Fruit fly (Drosophila melanogaster): ENCODE data around the gene CG1146.

CG1146 gene

DNA sequence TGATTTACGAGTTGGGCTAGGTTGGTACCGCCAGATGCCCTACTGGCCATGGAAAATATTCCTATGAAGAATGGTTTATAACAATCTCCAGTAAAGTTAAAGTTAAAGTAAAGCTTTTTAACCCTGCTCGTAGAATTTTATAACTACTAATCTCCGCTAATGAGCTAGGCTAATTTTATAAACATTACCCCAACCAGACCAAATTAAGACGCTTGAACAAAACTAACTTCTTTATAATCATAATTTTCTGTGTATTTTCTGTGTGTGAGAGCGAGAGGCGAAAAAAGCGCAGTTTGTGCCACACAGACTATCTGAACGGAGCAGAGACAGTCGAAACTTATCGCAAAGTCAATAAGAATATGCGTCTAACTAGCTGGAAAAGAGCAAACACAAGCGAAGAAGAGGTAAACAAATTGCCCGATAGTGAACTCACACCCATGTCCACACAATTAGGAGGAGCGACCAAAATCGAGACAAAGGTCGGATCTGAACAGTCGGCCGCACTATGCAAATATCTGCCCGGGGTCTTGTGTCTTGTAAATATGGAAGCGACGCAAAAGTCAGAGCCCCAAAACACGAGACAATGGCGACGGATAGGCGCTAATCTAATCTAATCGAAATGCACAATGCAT lies 48.5 kb downstream of the CG1146 start (continued):
- TF ChIP-seq lilli (GFP tag; optimal IDR thresholded peaks at IDR 0.05) (peak; percentile 8), CG17912 (GFP tag; optimal IDR thresholded peaks at IDR 0.05) (peak; percentile 63), YL-1 (GFP tag; optimal IDR thresholded peaks at IDR 0.05) (peak; percentile 65), otp (GFP tag; IDR thresholded peaks at IDR 0.05) (peak; percentile 73; the same call in 1 of the 3 replicates), jigr1 (GFP tag; IDR thresholded peaks at IDR 0.05) (no peak), ash1 (GFP tag; optimal IDR thresholded peaks at IDR 0.05) (peak; percentile 16), emc (GFP tag; optimal IDR thresholded peaks at IDR 0.05) (no peak), ewg (GFP tag; optimal IDR thresholded peaks at IDR 0.05) (no peak), H2.0 (GFP tag; IDR thresholded peaks at IDR 0.05) (0 out of 2 replicates have a peak, but pooled peaks have one; percentile 27), CG4617 (GFP tag; optimal IDR thresholded peaks at IDR 0.05; ENCODE audit: borderline replicate concordance) (no peak), pho (GFP tag; optimal IDR thresholded peaks at IDR 0.05) (peak; percentile 20), Optix (GFP tag; IDR thresholded peaks at IDR 0.05) (peak; percentile 50; the same call in 2 of the 3 replicates), Eip74EF (GFP tag; optimal IDR thresholded peaks at IDR 0.05) (peak in 1 of 2 experiments; percentile 70), CG30431 (GFP tag; optimal IDR thresholded peaks at IDR 0.05) (peak; percentile 1), H15 (GFP tag; IDR thresholded peaks at IDR 0.05) (0 out of 3 replicates have a peak, but pooled peaks have one; percentile 15), CG17612 (GFP tag; IDR thresholded peaks at IDR 0.05) (no peak), kah (GFP tag; optimal IDR thresholded peaks at IDR 0.05) (peak; percentile 62), salm (tag; optimal IDR thresholded peaks at IDR 0.05) (peak; percentile 30), sima (GFP tag; optimal IDR thresholded peaks at IDR 0.05) (peak; percentile 37), HLHmδ (GFP tag; optimal IDR thresholded peaks at IDR 0.05) (peak; percentile 93), TFAM (GFP tag; optimal IDR thresholded peaks at IDR 0.05) (peak; percentile 37), p53 (GFP tag; optimal IDR thresholded peaks at IDR 0.05) (peak; percentile 60), ap (GFP tag; IDR thresholded peaks at IDR 0.05) (peak; percentile 40; the same call in 1 of the 2 replicates), Awh (GFP tag; IDR thresholded peaks at IDR 0.05) (peak; percentile 90), br (optimal IDR thresholded peaks at IDR 0.05) (no peak), CG12659 (GFP tag; optimal IDR thresholded peaks at IDR 0.05) (peak; percentile 56), CG15269 (tag; optimal IDR thresholded peaks at IDR 0.05) (peak; percentile 61), CG5953 (GFP tag; IDR thresholded peaks at IDR 0.05) (peak; percentile 52; the same call in 1 of the 2 replicates), sug (tag; optimal IDR thresholded peaks at IDR 0.05) (peak; percentile 62), hb (GFP tag; IDR thresholded peaks at IDR 0.05; ENCODE audit: partially characterized antibody) (no peak), CG4404 (GFP tag; IDR thresholded peaks at IDR 0.05) (no peak), pros (GFP tag; optimal IDR thresholded peaks at IDR 0.05) (no peak), CG11695 (GFP tag; IDR thresholded peaks at IDR 0.05) (peak; percentile 68; the same call in 1 of the 3 replicates), Lim3 (GFP tag; IDR thresholded peaks at IDR 0.05) (no peak), jing (GFP tag; optimal IDR thresholded peaks at IDR 0.05) (no peak), Bgb (GFP tag; IDR thresholded peaks at IDR 0.05; ENCODE audit: partially characterized antibody) (no peak), NFAT (GFP tag; IDR thresholded peaks at IDR 0.05) (0 out of 2 replicates have a peak, but pooled peaks have one; percentile 28), sc (optimal IDR thresholded peaks at IDR 0.05) (no peak), sc (GFP tag; optimal IDR thresholded peaks at IDR 0.05) (peak; percentile 68), B-H1 (GFP tag; IDR thresholded peaks at IDR 0.05) (peak; percentile 42; the same call in 2 of the 3 replicates), insv (GFP tag; optimal IDR thresholded peaks at IDR 0.05) (peak in 1 of 2 experiments; percentile 19), CG3726 (GFP tag; IDR thresholded peaks at IDR 0.05) (peak; percentile 41; the same call in 1 of the 3 replicates), phol (tag; optimal IDR thresholded peaks at IDR 0.05) (peak; percentile 55), vfl (GFP tag; optimal IDR thresholded peaks at IDR 0.05) (no peak), CG18011 (GFP tag; optimal IDR thresholded peaks at IDR 0.05) (no peak), CG10321 (GFP tag; IDR thresholded peaks at IDR 0.05) (0 out of 2 replicates have a peak, but pooled peaks have one; percentile 17), CG34422 (GFP tag; IDR thresholded peaks at IDR 0.05) (no peak), Ets65A (GFP tag) (peak; percentile 89), dm (GFP tag; optimal IDR thresholded peaks at IDR 0.05) (no peak), CG10543 (GFP tag; optimal IDR thresholded peaks at IDR 0.05) (peak; percentile 77)
